Fruit fly (Drosophila melanogaster): ENCODE measurements around the gene aph-1.

The aph-1 gene

DNA sequence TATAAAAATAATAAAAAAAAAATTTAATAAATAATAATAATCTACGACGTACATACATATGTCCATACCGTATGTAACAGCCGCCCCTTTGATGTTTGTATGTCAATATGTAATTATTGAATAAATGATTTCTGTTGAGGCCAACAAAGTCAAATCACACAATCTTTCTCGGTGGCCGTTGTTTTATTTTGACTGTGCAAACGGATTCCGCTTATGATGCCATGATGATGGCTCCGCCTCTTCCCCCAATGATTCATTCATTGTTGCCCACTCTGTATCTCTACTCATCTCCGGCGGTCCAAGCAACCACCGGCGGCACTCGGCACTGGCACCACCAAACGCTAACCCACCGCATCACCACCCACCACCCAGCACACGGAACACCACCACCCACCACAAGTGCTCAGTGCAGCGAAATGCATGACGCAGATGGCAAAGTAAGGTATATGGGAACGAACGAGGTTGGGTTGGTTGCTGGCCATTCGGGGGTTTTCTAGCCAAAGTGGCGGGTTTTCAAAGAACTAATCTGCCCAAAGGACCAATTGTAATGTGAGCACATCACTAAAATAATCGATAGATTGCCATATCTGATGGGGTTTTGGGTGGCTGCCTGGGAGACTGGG lies 16.8 kb upstream of the aph-1 start:
- TF ChIP-seq Dfd (GFP tag; optimal IDR thresholded peaks at IDR 0.05), result no peak
- TF ChIP-seq lola (GFP tag; optimal IDR thresholded peaks at IDR 0.05), result no peak
- no peak for TF ChIP-seq Hr78 (GFP tag; optimal IDR thresholded peaks at IDR 0.05)
- no peak for TF ChIP-seq N (GFP tag; optimal IDR thresholded peaks at IDR 0.05)
- TF ChIP-seq Rel (GFP tag; optimal IDR thresholded peaks at IDR 0.05), result no peak
- TF ChIP-seq Rel (tag; optimal IDR thresholded peaks at IDR 0.05), result peak; percentile 43
- TF ChIP-seq woc (GFP tag; optimal IDR thresholded peaks at IDR 0.05), result peak; percentile 77
- peak; percentile 15 for TF ChIP-seq Sp1 (GFP tag; optimal IDR thresholded peaks at IDR 0.05)
- no peak for TF ChIP-seq tai (GFP tag; optimal IDR thresholded peaks at IDR 0.05)
- no peak for TF ChIP-seq psq (GFP tag; optimal IDR thresholded peaks at IDR 0.05)
- TF ChIP-seq Hr83 (GFP tag; optimal IDR thresholded peaks at IDR 0.05; ENCODE audit: poor library complexity, severe bottlenecking), result peak; percentile 0
- TF ChIP-seq fru (GFP tag; optimal IDR thresholded peaks at IDR 0.05), result no peak
- no peak for TF ChIP-seq jim (GFP tag; optimal IDR thresholded peaks at IDR 0.05)
- no peak for TF ChIP-seq usp (GFP tag; optimal IDR thresholded peaks at IDR 0.05)
- no peak for TF ChIP-seq Hnf4 (GFP tag; optimal IDR thresholded peaks at IDR 0.05)
- no peak for TF ChIP-seq brk (GFP tag; optimal IDR thresholded peaks at IDR 0.05)
- TF ChIP-seq HLH106 (tag; optimal IDR thresholded peaks at IDR 0.05), result no peak
- TF ChIP-seq CG32264 (GFP tag; optimal IDR thresholded peaks at IDR 0.05), result no peak
- TF ChIP-seq CrebA (GFP tag; optimal IDR thresholded peaks at IDR 0.05; ENCODE audit: borderline replicate concordance), result no peak
- TF ChIP-seq Abd-B (GFP tag; optimal IDR thresholded peaks at IDR 0.05), result no peak
- no peak for TF ChIP-seq Jra (GFP tag; optimal IDR thresholded peaks at IDR 0.05)
- no peak for TF ChIP-seq Dif (GFP tag; optimal IDR thresholded peaks at IDR 0.05; ENCODE audit: partially characterized antibody)
- TF ChIP-seq OdsH (GFP tag; optimal IDR thresholded peaks at IDR 0.05), result peak; percentile 0
- no peak for TF ChIP-seq CG9705 (GFP tag; optimal IDR thresholded peaks at IDR 0.05)
- TF ChIP-seq sv (GFP tag; optimal IDR thresholded peaks at IDR 0.05), result no peak
- TF ChIP-seq dl (GFP tag; optimal IDR thresholded peaks at IDR 0.05; ENCODE audit: insufficient read depth in 1 of 2, partially characterized antibody in 2 of 2), result no peak
- TF ChIP-seq sage (GFP tag; optimal IDR thresholded peaks at IDR 0.05), result no peak
- TF ChIP-seq pan (optimal IDR thresholded peaks at IDR 0.05), result no peak
- no peak for TF ChIP-seq Vsx2 (GFP tag; optimal IDR thresholded peaks at IDR 0.05; ENCODE audit: partially characterized antibody)
- no peak for TF ChIP-seq GATAd (GFP tag; optimal IDR thresholded peaks at IDR 0.05)
- peak; percentile 7 for TF ChIP-seq rgr (GFP tag; optimal IDR thresholded peaks at IDR 0.05)
- no peak for TF ChIP-seq ey (GFP tag; optimal IDR thresholded peaks at IDR 0.05)
- TF ChIP-seq Mio (GFP tag; optimal IDR thresholded peaks at IDR 0.05), result no peak
- TF ChIP-seq br (GFP tag; optimal IDR thresholded peaks at IDR 0.05), result peak; percentile 26
- TF ChIP-seq foxo (GFP tag; optimal IDR thresholded peaks at IDR 0.05), result peak in 1 of 2 experiments; percentile 56
- TF ChIP-seq dsf (GFP tag; optimal IDR thresholded peaks at IDR 0.05; ENCODE audit: borderline replicate concordance), result no peak
- no peak for TF ChIP-seq dmrt93B (GFP tag; optimal IDR thresholded peaks at IDR 0.05)
- TF ChIP-seq h (GFP tag; optimal IDR thresholded peaks at IDR 0.05), result peak; percentile 14
- TF ChIP-seq Myc (optimal IDR thresholded peaks at IDR 0.05), result peak; percentile 81

DNA sequence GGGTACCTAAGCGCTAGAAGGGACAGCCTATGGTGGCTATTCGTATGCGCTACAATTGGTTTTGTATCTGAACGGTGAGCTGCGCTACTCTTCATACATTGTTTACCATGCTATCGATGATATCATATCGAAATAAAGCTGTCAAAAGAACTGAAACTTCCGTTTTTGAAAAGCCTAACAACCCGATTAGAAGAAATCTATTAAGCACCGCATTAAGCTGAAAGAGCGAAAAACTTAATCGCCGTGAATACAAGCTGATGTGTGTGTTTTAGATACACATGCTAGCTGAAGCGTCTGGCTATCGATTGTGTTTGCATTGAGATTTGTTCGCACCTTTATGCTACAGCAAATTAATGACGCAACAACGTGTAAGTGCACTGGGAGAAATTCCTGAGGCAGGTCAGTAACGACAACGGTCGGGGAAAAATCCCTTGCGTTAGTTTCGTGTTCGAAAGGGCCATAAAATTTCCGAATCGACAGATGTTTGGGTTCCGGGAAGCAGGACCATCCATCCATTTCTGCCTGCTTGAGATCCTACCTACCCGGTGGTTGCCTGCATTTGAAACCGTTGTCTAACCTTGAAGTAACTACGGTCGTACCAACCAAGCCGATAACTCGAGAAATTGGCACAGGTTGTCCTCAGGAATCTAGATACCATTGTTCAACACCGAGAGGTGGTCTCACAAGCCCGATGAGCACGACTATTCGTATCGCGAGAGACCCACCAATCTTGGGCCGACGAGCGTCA lies 15.5 kb upstream of the aph-1 start:
- TF ChIP-seq ey (GFP tag; optimal IDR thresholded peaks at IDR 0.05), result peak; percentile 40
- no peak for TF ChIP-seq Abd-B (GFP tag; optimal IDR thresholded peaks at IDR 0.05)
- TF ChIP-seq woc (GFP tag; optimal IDR thresholded peaks at IDR 0.05), result peak; percentile 24
- TF ChIP-seq Hnf4 (GFP tag; optimal IDR thresholded peaks at IDR 0.05), result no peak
- TF ChIP-seq tai (GFP tag; optimal IDR thresholded peaks at IDR 0.05), result no peak
- no peak for TF ChIP-seq Dfd (GFP tag; optimal IDR thresholded peaks at IDR 0.05)
- TF ChIP-seq brk (GFP tag; optimal IDR thresholded peaks at IDR 0.05), result no peak
- TF ChIP-seq Jra (GFP tag; optimal IDR thresholded peaks at IDR 0.05), result no peak
- peak; percentile 66 for TF ChIP-seq sv (GFP tag; optimal IDR thresholded peaks at IDR 0.05)
- no peak for TF ChIP-seq Rel (GFP tag; optimal IDR thresholded peaks at IDR 0.05)
- no peak for TF ChIP-seq Rel (tag; optimal IDR thresholded peaks at IDR 0.05)
- TF ChIP-seq Hr83 (GFP tag; optimal IDR thresholded peaks at IDR 0.05; ENCODE audit: poor library complexity, severe bottlenecking), result no peak
- peak; percentile 40 for TF ChIP-seq rgr (GFP tag; optimal IDR thresholded peaks at IDR 0.05)
- peak; percentile 19 for TF ChIP-seq HLH106 (tag; optimal IDR thresholded peaks at IDR 0.05)
- TF ChIP-seq fru (GFP tag; optimal IDR thresholded peaks at IDR 0.05), result peak; percentile 24
- peak; percentile 28 for TF ChIP-seq OdsH (GFP tag; optimal IDR thresholded peaks at IDR 0.05)
- TF ChIP-seq h (GFP tag; optimal IDR thresholded peaks at IDR 0.05), result peak; percentile 50
- TF ChIP-seq foxo (GFP tag; optimal IDR thresholded peaks at IDR 0.05), result peak in 1 of 2 experiments; percentile 60
- no peak for TF ChIP-seq CrebA (GFP tag; optimal IDR thresholded peaks at IDR 0.05; ENCODE audit: borderline replicate concordance)
- peak; percentile 13 for TF ChIP-seq br (GFP tag; optimal IDR thresholded peaks at IDR 0.05)

All from whole organism, wandering third instar larva.